Worm (Caenorhabditis elegans): ENCODE results near the gene gad-3.

- TF ChIP-seq med-1 (GFP tag; optimal IDR thresholded peaks at IDR 0.05; ENCODE audit: insufficient read depth) (no peak), ref-1 (GFP tag; conservative IDR thresholded peaks at IDR 0.05) (no peak), flt-1 (GFP tag; IDR thresholded peaks at IDR 0.05) (no peak), tab-1 (GFP tag; IDR thresholded peaks at IDR 0.05) (no peak), ztf-29 (GFP tag; IDR thresholded peaks at IDR 0.05) (no peak), klf-2 (GFP tag; conservative IDR thresholded peaks at IDR 0.05) (no peak), T22C8.4 (GFP tag; IDR thresholded peaks at IDR 0.05) (no peak)
Observed at ce11 chrV:9148151-9148550, 24.7 kb downstream of the gad-3 start.

Measured in whole organism, midembryonic.